Fruit fly (Drosophila melanogaster) whole organism, embryonic: ENCODE measurements around the gene mbm.

Experiments used
- CG10267 ChIP-seq: fragments of 200-800 bp; sonication (Bioruptor generic); optimal IDR thresholded peaks from 2 replicates; lab custom pipeline; 2018; ENCODE audit warnings: missing biosample characterization, mild to moderate bottlenecking, missing genetic modification characterization, moderate library complexity
- CG10274 ChIP-seq: fragments of 200-800 bp; sonication (Bioruptor generic); optimal IDR thresholded peaks from 3 replicates; lab custom pipeline; 2017; ENCODE audit warnings: missing biosample characterization, mild to moderate bottlenecking, missing genetic modification characterization
- CG10366 ChIP-seq: fragments of 200-800 bp; sonication (Bioruptor generic); IDR thresholded peaks from 2 replicates; pipeline ENCODE4 v1.3.6; 2022; ENCODE audit warnings: missing biosample characterization, missing genetic modification characterization
- CG12155 ChIP-seq: fragments of 200-800 bp; sonication (Bioruptor generic); optimal IDR thresholded peaks from 3 replicates; lab custom pipeline; 2016; ENCODE audit warnings: missing biosample characterization, missing genetic modification characterization
- CG1233 ChIP-seq: fragments of 200-800 bp; sonication (Bioruptor generic); optimal IDR thresholded peaks from 4 replicates; lab custom pipeline; 2018; ENCODE audit warnings: missing biosample characterization, mild to moderate bottlenecking, missing genetic modification characterization
- CG13894 ChIP-seq: fragments of 200-800 bp; sonication (Bioruptor generic); optimal IDR thresholded peaks from 3 replicates; lab custom pipeline; 2018; ENCODE audit warnings: missing biosample characterization, mild to moderate bottlenecking, missing genetic modification characterization, moderate library complexity
- CG14014 ChIP-seq: fragments of 200-800 bp; sonication (Bioruptor generic); IDR thresholded peaks from 2 replicates; pipeline ENCODE4 v1.3.6; 2022; ENCODE audit warnings: missing biosample characterization, missing genetic modification characterization
- CG15514 ChIP-seq: fragments of 200-800 bp; sonication (Bioruptor generic); optimal IDR thresholded peaks from 3 replicates; lab custom pipeline; 2017; ENCODE audit warnings: missing biosample characterization, missing genetic modification characterization, mild to moderate bottlenecking, moderate library complexity, missing genetic modification reagents
- CG17612 ChIP-seq: fragments of 200-800 bp; sonication (Bioruptor generic); IDR thresholded peaks from 2 replicates; pipeline ENCODE4 v1.3.6; 2022; ENCODE audit warnings: missing biosample characterization, missing genetic modification characterization
- CG17829 ChIP-seq: fragments of 200-800 bp; optimal IDR thresholded peaks from 2 replicates; lab custom pipeline; 2019; ENCODE audit warnings: missing biosample characterization, mild to moderate bottlenecking, missing genetic modification characterization, moderate library complexity
- CG18011 ChIP-seq: fragments of 200-800 bp; sonication (Bioruptor generic); optimal IDR thresholded peaks from 2 replicates; lab custom pipeline; 2017; ENCODE audit warnings: missing biosample characterization, missing genetic modification characterization, mild to moderate bottlenecking, moderate library complexity, missing genotype
- CG2199 ChIP-seq: fragments of 200-800 bp; sonication (Bioruptor generic); IDR thresholded peaks from 3 replicates; pipeline ENCODE4 v1.3.6; 2022; ENCODE audit warnings: missing biosample characterization, missing genetic modification characterization
- CG32772 ChIP-seq: fragments of 200-800 bp; sonication (Bioruptor generic); IDR thresholded peaks from 2 replicates; pipeline ENCODE4 v1.3.6; 2022; ENCODE audit warnings: missing biosample characterization, missing genetic modification characterization
- CG6175 ChIP-seq: fragments of 200-800 bp; sonication (Bioruptor generic); IDR thresholded peaks from 3 replicates; pipeline ENCODE4 v1.3.6; 2022; ENCODE audit warnings: missing biosample characterization, missing genetic modification characterization
- CG7556 ChIP-seq: fragments of 200-800 bp; sonication (Bioruptor generic); optimal IDR thresholded peaks from 2 replicates; lab custom pipeline; 2017; ENCODE audit warnings: missing biosample characterization, mild to moderate bottlenecking, missing genetic modification characterization
- CG7963 ChIP-seq: fragments of 200-800 bp; sonication (Bioruptor generic); IDR thresholded peaks from 3 replicates; pipeline ENCODE4 v1.3.6; 2022; ENCODE audit warnings: missing biosample characterization, missing genetic modification characterization; ENCODE audit not compliant: partially characterized antibody
- CG7987 ChIP-seq: fragments of 200-800 bp; sonication (Bioruptor generic); optimal IDR thresholded peaks from 2 replicates; lab custom pipeline; 2018; ENCODE audit warnings: missing biosample characterization, mild to moderate bottlenecking, missing genetic modification characterization, moderate library complexity
- CG8944 ChIP-seq: fragments of 200-800 bp; sonication (Bioruptor generic); optimal IDR thresholded peaks from 3 replicates; lab custom pipeline; 2016; ENCODE audit warnings: missing biosample characterization, missing genetic modification characterization
- Dip2 ChIP-seq: fragments of 200-800 bp; sonication (Bioruptor generic); IDR thresholded peaks from 2 replicates; pipeline ENCODE4 v1.3.6; 2022; ENCODE audit warnings: missing biosample characterization, missing genetic modification characterization
- Doc3 ChIP-seq: fragments of 200-800 bp; sonication (Bioruptor generic); IDR thresholded peaks from 3 replicates; pipeline ENCODE4 v1.3.6; 2022; ENCODE audit warnings: missing biosample characterization, missing genetic modification characterization; ENCODE audit not compliant: partially characterized antibody
- Fer1 ChIP-seq: fragments of 200-800 bp; sonication (Bioruptor generic); optimal IDR thresholded peaks from 2 replicates; lab custom pipeline; 2017; ENCODE audit warnings: missing biosample characterization, mild to moderate bottlenecking, missing genetic modification characterization
- HLHmδ ChIP-seq: fragments of 200-800 bp; sonication (Bioruptor generic); optimal IDR thresholded peaks from 2 replicates; lab custom pipeline; 2018; ENCODE audit warnings: missing biosample characterization, mild to moderate bottlenecking, missing genetic modification characterization, moderate library complexity
- HmgD ChIP-seq: fragments of 200-800 bp; sonication (Bioruptor generic); optimal IDR thresholded peaks from 3 replicates; lab custom pipeline; 2016; ENCODE audit warnings: missing biosample characterization, missing genetic modification characterization
- Hr39 ChIP-seq: fragments of >200 bp; optimal IDR thresholded peaks from 2 replicates; lab custom pipeline; 2017
- Spps ChIP-seq: fragments of 200-800 bp; sonication (Bioruptor generic); optimal IDR thresholded peaks from 2 replicates; lab custom pipeline; 2018; ENCODE audit warnings: missing biosample characterization, mild to moderate bottlenecking, missing genetic modification characterization
- Xbp1 ChIP-seq: fragments of 200-800 bp; sonication (Bioruptor generic); optimal IDR thresholded peaks from 3 replicates; lab custom pipeline; 2016; ENCODE audit warnings: missing biosample characterization, mild to moderate bottlenecking, missing genetic modification characterization
- Xrp1 ChIP-seq: fragments of 200-800 bp; sonication (Bioruptor generic); IDR thresholded peaks from 2 replicates; pipeline ENCODE4 v1.3.6; 2022; ENCODE audit warnings: missing biosample characterization, missing genetic modification characterization
- bbx ChIP-seq: fragments of 200-800 bp; sonication (Bioruptor generic); IDR thresholded peaks from 2 replicates; pipeline ENCODE4 v1.3.6; 2022; ENCODE audit warnings: missing biosample characterization, missing genetic modification characterization; ENCODE audit not compliant: partially characterized antibody
- cad ChIP-seq: fragments of >200 bp; optimal IDR thresholded peaks from 2 replicates; lab custom pipeline; 2017; ENCODE audit warnings: missing biosample characterization, missing genetic modification characterization
- cg ChIP-seq: fragments of 200-800 bp; sonication (Bioruptor generic); optimal IDR thresholded peaks from 3 replicates; lab custom pipeline; 2019; ENCODE audit warnings: missing biosample characterization, mild to moderate bottlenecking, missing genetic modification characterization, moderate library complexity
- chinmo ChIP-seq: fragments of 200-800 bp; sonication (Bioruptor generic); IDR thresholded peaks from 4 replicates; pipeline ENCODE4 v1.3.6; 2022; ENCODE audit warnings: missing biosample characterization, missing genetic modification characterization; ENCODE audit not compliant: partially characterized antibody
- cwo ChIP-seq: fragments of 200-800 bp; sonication (Bioruptor generic); optimal IDR thresholded peaks from 3 replicates; lab custom pipeline; 2017; ENCODE audit warnings: missing biosample characterization, missing genetic modification characterization, mild to moderate bottlenecking, moderate library complexity, missing genetic modification reagents
- dm ChIP-seq: fragments of 200-800 bp; sonication (Bioruptor generic); optimal IDR thresholded peaks from 3 replicates; lab custom pipeline; 2016; ENCODE audit warnings: missing biosample characterization, missing genetic modification characterization
- ems ChIP-seq: fragments of 200-800 bp; sonication (Bioruptor generic); optimal IDR thresholded peaks from 3 replicates; lab custom pipeline; 2016; ENCODE audit warnings: missing biosample characterization, missing genetic modification characterization
- fd3F ChIP-seq: fragments of 200-800 bp; sonication (Bioruptor generic); optimal IDR thresholded peaks from 2 replicates; lab custom pipeline; 2018; ENCODE audit warnings: missing biosample characterization, mild to moderate bottlenecking, missing genetic modification characterization, moderate library complexity
- fru ChIP-seq: fragments of >200 bp; optimal IDR thresholded peaks from 2 replicates; lab custom pipeline; 2017
- ftz-f1 ChIP-seq: fragments of 200-800 bp; sonication (Bioruptor generic); optimal IDR thresholded peaks from 2 replicates; lab custom pipeline; 2016; ENCODE audit warnings: missing biosample characterization, missing genetic modification characterization
- ind ChIP-seq: fragments of 200-800 bp; sonication (Bioruptor generic); optimal IDR thresholded peaks from 3 replicates; lab custom pipeline; 2016; ENCODE audit warnings: missing biosample characterization, missing genetic modification characterization
- kah ChIP-seq: fragments of 200-800 bp; sonication (Bioruptor generic); optimal IDR thresholded peaks from 2 replicates; lab custom pipeline; 2018; ENCODE audit warnings: missing biosample characterization, mild to moderate bottlenecking, missing genetic modification characterization
- kni ChIP-seq: fragments of 200-800 bp; sonication (Bioruptor generic); optimal IDR thresholded peaks from 3 replicates; lab custom pipeline; 2017; ENCODE audit warnings: mild to moderate bottlenecking, missing biosample characterization, missing genetic modification reagents, missing genetic modification characterization
- lov ChIP-seq, 2 experiments: fragments of 200-800 bp in 1 of 2; fragments of >200 bp in 1 of 2; sonication (Bioruptor generic) in 1 of 2; IDR thresholded peaks in 1 of 2; optimal IDR thresholded peaks in 1 of 2; 2 replicates in 1 of 2; 3 replicates in 1 of 2; pipeline versions ENCODE4 v1.3.6 to Lab custom; 2017 to 2022; ENCODE audit warnings: missing biosample characterization in 1 of 2, missing genetic modification characterization in 1 of 2
- nom ChIP-seq: fragments of 200-800 bp; sonication (Bioruptor generic); optimal IDR thresholded peaks from 2 replicates; lab custom pipeline; 2017; ENCODE audit warnings: missing biosample characterization, missing genetic modification characterization, mild to moderate bottlenecking, moderate library complexity, missing genetic modification reagents
- onecut ChIP-seq: fragments of 200-800 bp; sonication (Bioruptor generic); IDR thresholded peaks from 2 replicates; pipeline ENCODE4 v1.3.6; 2022; ENCODE audit warnings: missing biosample characterization, missing genetic modification characterization
- salm ChIP-seq: fragments of 200-800 bp; sonication (Bioruptor generic); optimal IDR thresholded peaks from 2 replicates; lab custom pipeline; 2018; ENCODE audit warnings: missing biosample characterization, mild to moderate bottlenecking, missing genetic modification characterization
- sd ChIP-seq: fragments of 200-800 bp; sonication (Bioruptor generic); optimal IDR thresholded peaks from 3 replicates; lab custom pipeline; 2018; ENCODE audit warnings: missing biosample characterization, mild to moderate bottlenecking, missing genetic modification characterization, moderate library complexity
- sima ChIP-seq: fragments of 200-800 bp; sonication (Bioruptor generic); optimal IDR thresholded peaks from 2 replicates; lab custom pipeline; 2016; ENCODE audit warnings: missing biosample characterization, missing genetic modification characterization
- slbo ChIP-seq: fragments of 200-800 bp; sonication (Bioruptor generic); IDR thresholded peaks from 2 replicates; pipeline ENCODE4 v1.3.6; 2022; ENCODE audit warnings: missing biosample characterization, missing genetic modification characterization
- tna ChIP-seq: fragments of 200-800 bp; sonication (Bioruptor generic); IDR thresholded peaks from 2 replicates; pipeline ENCODE4 v1.3.6; 2022; ENCODE audit warnings: missing biosample characterization, missing genetic modification characterization; ENCODE audit not compliant: partially characterized antibody
- tx ChIP-seq: fragments of 200-800 bp; sonication (Bioruptor generic); optimal IDR thresholded peaks from 2 replicates; lab custom pipeline; 2016; ENCODE audit warnings: missing biosample characterization, missing genetic modification characterization
- vnd ChIP-seq: fragments of 200-800 bp; sonication (Bioruptor generic); IDR thresholded peaks from 3 replicates; pipeline ENCODE4 v1.3.6; 2022; ENCODE audit warnings: missing biosample characterization, missing genetic modification characterization; ENCODE audit not compliant: partially characterized antibody
- zen2 ChIP-seq: fragments of 200-800 bp; sonication (Bioruptor generic); IDR thresholded peaks from 3 replicates; pipeline ENCODE4 v1.3.6; 2022; ENCODE audit warnings: missing biosample characterization, missing genetic modification characterization; ENCODE audit not compliant: partially characterized antibody

Gene mbm

dm6 chr2L:246656-247340 lies 26.7 kb downstream of the mbm start (continued):
- TF ChIP-seq CG14014 (peak; percentile 36; the same call in 1 of the 2 replicates), CG13894 (peak; percentile 23), CG6175 (GFP tag; lab: Robert Waterston, UW) (no peak), CG10267 (tag; lab: Kevin White, UChicago) (no peak), fru (peak; percentile 33), ems (GFP tag; lab: Kevin White, UChicago) (no peak), sd (tag; lab: Kevin White, UChicago) (peak; percentile 70), Doc3 (GFP tag; lab: Robert Waterston, UW) (no peak), CG10366 (GFP tag; lab: Robert Waterston, UW) (no peak), CG32772 (peak; percentile 39; the same call in 1 of the 2 replicates), zen2 (peak; percentile 47; the same call in 1 of the 3 replicates), salm (no peak), CG7963 (GFP tag; lab: Robert Waterston, UW) (no peak), tna (GFP tag; lab: Robert Waterston, UW) (no peak), HmgD (GFP tag; lab: Kevin White, UChicago) (peak; percentile 35), Spps (tag; lab: Kevin White, UChicago) (no peak), cg (GFP tag; lab: Kevin White, UChicago) (peak; percentile 24), chinmo (peak; percentile 91; the same call in 1 of the 4 replicates), CG8944 (no peak), CG12155 (peak; percentile 86), CG18011 (no peak), fd3F (GFP tag; lab: Kevin White, UChicago) (no peak), Fer1 (GFP tag; lab: Kevin White, UChicago) (peak; percentile 33), dm (peak; percentile 11), cwo (GFP tag; lab: Kevin White, UChicago) (peak; percentile 100), kah (GFP tag; lab: Kevin White, UChicago) (peak; percentile 43), kni (peak; percentile 74), nom (GFP tag; lab: Kevin White, UChicago) (peak; percentile 94), ind (GFP tag; lab: Kevin White, UChicago) (no peak), ftz-f1 (peak; percentile 67), CG7987 (GFP tag; lab: Kevin White, UChicago) (peak; percentile 89), HLHmδ (GFP tag; lab: Kevin White, UChicago) (peak; percentile 11), CG7556 (GFP tag; lab: Kevin White, UChicago) (no peak), Dip2 (GFP tag; lab: Robert Waterston, UW) (no peak), cad (GFP tag; lab: Kevin White, UChicago) (peak; percentile 69), Xbp1 (GFP tag; lab: Kevin White, UChicago) (no peak)

DNA sequence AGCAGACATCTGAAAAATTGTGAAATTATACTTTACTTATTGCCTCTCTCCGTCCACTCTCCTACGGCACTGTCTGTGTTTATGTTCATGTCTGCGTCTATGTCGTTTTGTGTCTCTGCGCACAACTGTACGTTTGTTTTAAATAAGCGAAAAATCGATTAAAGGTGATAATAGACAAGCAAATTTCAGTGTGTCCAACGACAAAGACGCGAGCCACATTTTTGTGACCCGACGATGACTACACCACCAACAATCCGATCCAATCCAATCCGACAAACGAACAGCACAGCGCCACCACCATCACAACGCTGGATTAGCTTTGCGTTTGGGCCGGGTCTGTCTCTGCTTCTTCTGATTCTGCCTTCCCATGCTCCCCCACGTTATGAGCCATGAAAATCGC lies 29.0 kb downstream of the mbm start:
- no peak for TF ChIP-seq lov (optimal IDR thresholded peaks at IDR 0.05; lab: Kevin White, UChicago)
- no peak for TF ChIP-seq lov (GFP tag; IDR thresholded peaks at IDR 0.05; lab: Robert Waterston, UW)
- TF ChIP-seq vnd, result no peak
- TF ChIP-seq CG2199 (GFP tag; lab: Robert Waterston, UW), result 0 out of 3 replicates have a peak, but pooled peaks have one; percentile 11
- TF ChIP-seq onecut (GFP tag; lab: Robert Waterston, UW), result peak; percentile 75
- TF ChIP-seq CG15514 (GFP tag; lab: Kevin White, UChicago), result no peak
- no peak for TF ChIP-seq CG17612 (GFP tag; lab: Robert Waterston, UW)
- TF ChIP-seq sima (GFP tag; lab: Kevin White, UChicago), result no peak
- no peak for TF ChIP-seq tx (GFP tag; lab: Kevin White, UChicago)
- no peak for TF ChIP-seq Xrp1 (GFP tag; lab: Robert Waterston, UW)
- TF ChIP-seq kah (GFP tag; lab: Kevin White, UChicago), result no peak
- TF ChIP-seq CG10274 (GFP tag; lab: Kevin White, UChicago), result no peak
- TF ChIP-seq CG17829 (tag; lab: Kevin White, UChicago), result no peak
- no peak for TF ChIP-seq Hr39 (lab: Kevin White, UChicago)
- no peak for TF ChIP-seq CG1233
- TF ChIP-seq bbx (GFP tag; lab: Robert Waterston, UW), result peak; percentile 12; the same call in 1 of the 2 replicates
- 0 out of 2 replicates have a peak, but pooled peaks have one; percentile 3 for TF ChIP-seq slbo (GFP tag; lab: Robert Waterston, UW)
- peak; percentile 45 for TF ChIP-seq sd (tag; lab: Kevin White, UChicago)
